Worm (Caenorhabditis elegans) whole organism, midembryonic: Measurements from ENCODE around the gene Y82E9BL.18.

Source experiments
- T22C8.4 ChIP-seq: fragments of 200-800 bp; sonication (Bioruptor generic); IDR thresholded peaks from 2 replicates; pipeline ENCODE4 v1.3.6; 2022; ENCODE audit warnings: missing genetic modification characterization, missing compliant biosample characterization
- cog-1 ChIP-seq: sonication (generic microtip); optimal IDR thresholded peaks from 2 replicates; lab custom pipeline; 2016; ENCODE audit warnings: missing genetic modification characterization, missing compliant biosample characterization
- flt-1 ChIP-seq: fragments of 200-800 bp; sonication (Bioruptor generic); IDR thresholded peaks from 2 replicates; pipeline ENCODE4 v1.3.6; 2022; ENCODE audit warnings: missing genetic modification characterization, missing compliant biosample characterization
- klf-2 ChIP-seq: fragments of 200-800 bp; sonication (Bioruptor generic); conservative IDR thresholded peaks from 2 replicates; pipeline ENCODE4 v1.3.6; 2022; ENCODE audit warnings: missing genetic modification reagents, missing genetic modification characterization, missing compliant biosample characterization
- med-1 ChIP-seq: sonication (generic microtip); optimal IDR thresholded peaks from 2 replicates; lab custom pipeline; 2017; ENCODE audit warnings: missing genetic modification characterization, mild to moderate bottlenecking, missing compliant biosample characterization, antibody characterized with exemption, missing genetic modification reagents; ENCODE audit not compliant: insufficient read depth
- ref-1 ChIP-seq: fragments of 200-800 bp; sonication (Bioruptor generic); conservative IDR thresholded peaks from 2 replicates; pipeline ENCODE4 v1.3.6; 2022; ENCODE audit warnings: missing genetic modification reagents, missing genetic modification characterization, missing compliant biosample characterization
- tab-1 ChIP-seq: fragments of 200-800 bp; sonication (Bioruptor generic); IDR thresholded peaks from 2 replicates; pipeline ENCODE4 v1.3.6; 2022; ENCODE audit warnings: missing genetic modification characterization, missing compliant biosample characterization
- ztf-23 ChIP-seq: fragments of 200-800 bp; sonication (Bioruptor generic); IDR thresholded peaks from 2 replicates; pipeline ENCODE4 v1.3.6; 2022; ENCODE audit warnings: missing genetic modification reagents, missing genetic modification characterization, missing compliant biosample characterization
- ztf-29 ChIP-seq: fragments of 200-800 bp; sonication (Bioruptor generic); IDR thresholded peaks from 2 replicates; pipeline ENCODE4 v1.3.6; 2022; ENCODE audit warnings: missing genetic modification reagents, missing genetic modification characterization, missing compliant biosample characterization

ce11 chrIII:1311367-1311766 is 15.2 kb upstream of the Y82E9BL.18 start:
- TF ChIP-seq med-1 (GFP tag; lab: Kevin White, UChicago) (no peak), klf-2 (GFP tag; lab: Robert Waterston, UW) (no peak), tab-1 (GFP tag; lab: Robert Waterston, UW) (no peak), T22C8.4 (GFP tag; lab: Robert Waterston, UW) (no peak), ref-1 (no peak), ztf-23 (GFP tag; lab: Robert Waterston, UW) (no peak), flt-1 (GFP tag; lab: Robert Waterston, UW) (no peak), cog-1 (tag; lab: Kevin White, UChicago) (no peak), ztf-29 (GFP tag; lab: Robert Waterston, UW) (no peak)
